Fruit fly (Drosophila melanogaster): ENCODE data around the gene sip3.

DNA sequence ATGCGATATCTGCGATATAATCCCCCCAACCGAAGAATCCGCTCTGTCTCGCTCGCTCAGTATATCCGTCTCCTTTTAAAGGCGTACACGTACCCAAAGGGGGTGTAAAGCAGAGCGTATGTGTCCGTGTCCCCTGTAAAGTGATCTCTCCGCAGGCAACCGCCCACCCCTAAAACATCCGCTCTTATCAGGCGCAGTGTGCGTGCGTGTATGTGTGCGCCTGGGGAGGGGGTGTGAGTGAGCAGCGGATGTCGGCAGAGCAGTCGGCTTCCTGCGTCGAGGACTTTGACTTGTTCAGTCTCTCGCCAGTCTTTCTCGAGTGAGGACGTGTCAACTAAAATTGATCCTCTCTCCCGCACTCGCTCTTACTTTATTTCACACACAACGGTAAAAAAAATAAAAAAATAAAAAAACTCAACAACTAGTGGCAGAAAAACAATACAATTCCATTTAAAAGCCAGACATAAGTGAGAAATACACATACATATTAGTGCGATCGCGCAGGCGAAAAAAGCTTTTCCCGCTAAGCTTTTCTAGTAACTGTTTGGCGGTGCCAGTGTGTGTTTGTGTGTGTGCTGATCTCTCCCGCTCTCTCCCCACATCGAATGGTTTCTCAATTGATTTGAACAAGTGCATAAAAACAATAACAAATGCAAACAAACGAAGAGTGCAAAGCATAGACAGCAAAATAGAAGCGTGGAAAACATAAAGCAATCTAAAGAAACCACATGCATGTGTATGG lies 46.4 kb upstream of the sip3 start:
- TF ChIP-seq ovo (GFP tag; optimal IDR thresholded peaks at IDR 0.05) (peak; percentile 68), Clk (GFP tag; optimal IDR thresholded peaks at IDR 0.05) (no peak), pad (GFP tag; optimal IDR thresholded peaks at IDR 0.05) (peak; percentile 91), CG33017 (tag; optimal IDR thresholded peaks at IDR 0.05) (peak; percentile 32), kay (GFP tag; ENCODE audit: borderline replicate concordance) (no peak), CG12768 (GFP tag; optimal IDR thresholded peaks at IDR 0.05) (peak; percentile 61), cnc (optimal IDR thresholded peaks at IDR 0.05) (no peak), CG1620 (GFP tag; optimal IDR thresholded peaks at IDR 0.05) (no peak)

Measured in whole organism, adult.